Worm (Caenorhabditis elegans): ENCODE data around the gene D1044.7.

Gene D1044.7

ce11 chrIII:5505474-5506022 lies 3.0 kb downstream of the D1044.7 start:
- TF ChIP-seq aptf-3 (GFP tag; IDR thresholded peaks at IDR 0.05) (no peak), zfh-2 (GFP tag; conservative IDR thresholded peaks at IDR 0.05) (peak; percentile 69), somi-1 (GFP tag; optimal IDR thresholded peaks at IDR 0.05) (no peak), mcd-1 (GFP tag; IDR thresholded peaks at IDR 0.05) (0 out of 2 replicates have a peak, but pooled peaks have one; percentile 6), cebp-1 (GFP tag; IDR thresholded peaks at IDR 0.05) (no peak), cebp-1 (tag; optimal IDR thresholded peaks at IDR 0.05) (no peak), ztf-3 (GFP tag; optimal IDR thresholded peaks at IDR 0.05) (no peak), hmg-1.2 (GFP tag; IDR thresholded peaks at IDR 0.05) (0 out of 2 replicates have a peak, but pooled peaks have one; percentile 6), K12H6.12 (tag; optimal IDR thresholded peaks at IDR 0.05) (no peak), akir-1 (GFP tag; optimal IDR thresholded peaks at IDR 0.05) (no peak), T07F8.4 (tag; optimal IDR thresholded peaks at IDR 0.05) (no peak), ceh-40 (GFP tag; IDR thresholded peaks at IDR 0.05) (no peak), Y56A3A.18 (GFP tag; IDR thresholded peaks at IDR 0.05) (no peak), D2030.7 (GFP tag; IDR thresholded peaks at IDR 0.05) (no peak), ceh-100 (GFP tag; IDR thresholded peaks at IDR 0.05) (peak; percentile 26; the same call in 1 of the 2 replicates), Y53G8AR.9 (GFP tag; conservative IDR thresholded peaks at IDR 0.05) (no peak), F37B4.10 (GFP tag; IDR thresholded peaks at IDR 0.05) (no peak)

DNA sequence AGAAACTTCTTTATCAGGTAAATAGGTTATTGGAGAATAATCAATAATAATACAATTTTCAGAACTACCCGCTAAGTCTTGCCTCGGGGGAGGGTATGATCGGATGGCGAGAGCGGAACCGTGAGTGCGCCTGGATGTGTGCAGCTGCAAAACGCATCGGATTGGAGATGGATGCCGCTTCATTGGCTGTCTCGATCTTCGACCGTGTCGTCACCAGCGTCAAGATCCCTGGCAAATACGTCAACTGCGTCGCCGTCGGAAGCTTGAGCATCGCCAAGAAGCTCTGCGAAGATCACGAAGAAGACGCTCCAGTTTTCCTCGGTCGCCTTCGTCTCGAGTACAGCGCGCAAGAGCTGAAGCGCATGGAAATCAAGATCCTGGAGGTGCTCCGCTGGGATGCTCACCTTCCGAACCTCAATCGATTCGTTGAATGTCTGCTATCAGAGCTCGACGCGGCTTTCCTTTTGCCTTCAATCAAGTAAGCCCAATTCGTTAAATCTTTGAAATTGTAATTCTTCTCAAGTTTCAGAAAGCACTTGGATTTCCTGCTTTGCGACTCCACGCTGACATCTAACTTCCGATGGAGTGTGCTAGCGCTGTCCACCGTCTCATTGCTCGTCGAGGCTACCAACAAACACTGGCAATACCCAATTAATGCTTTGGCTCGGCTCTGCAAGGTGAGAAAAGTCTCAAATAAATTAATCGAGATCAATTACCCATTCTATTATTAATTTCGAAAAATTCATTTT lies 3.7 kb downstream of the D1044.7 start:
- TF ChIP-seq chd-7 (tag; optimal IDR thresholded peaks at IDR 0.05) (no peak), xnd-1 (tag; optimal IDR thresholded peaks at IDR 0.05) (no peak), lin-26 (GFP tag; IDR thresholded peaks at IDR 0.05) (peak; percentile 37; the same call in 1 of the 2 replicates), ekl-4 (GFP tag; IDR thresholded peaks at IDR 0.05) (0 out of 2 replicates have a peak, but pooled peaks have one; percentile 14), zfh-2 (GFP tag; conservative IDR thresholded peaks at IDR 0.05) (peak; percentile 88), unc-62 (GFP tag; optimal IDR thresholded peaks at IDR 0.05) (no peak), nfya-2 (GFP tag; IDR thresholded peaks at IDR 0.05) (0 out of 2 replicates have a peak, but pooled peaks have one; percentile 56), egrh-3 (GFP tag; IDR thresholded peaks at IDR 0.05) (peak; percentile 72), mcd-1 (GFP tag; IDR thresholded peaks at IDR 0.05) (0 out of 2 replicates have a peak, but pooled peaks have one; percentile 21)

DNA sequence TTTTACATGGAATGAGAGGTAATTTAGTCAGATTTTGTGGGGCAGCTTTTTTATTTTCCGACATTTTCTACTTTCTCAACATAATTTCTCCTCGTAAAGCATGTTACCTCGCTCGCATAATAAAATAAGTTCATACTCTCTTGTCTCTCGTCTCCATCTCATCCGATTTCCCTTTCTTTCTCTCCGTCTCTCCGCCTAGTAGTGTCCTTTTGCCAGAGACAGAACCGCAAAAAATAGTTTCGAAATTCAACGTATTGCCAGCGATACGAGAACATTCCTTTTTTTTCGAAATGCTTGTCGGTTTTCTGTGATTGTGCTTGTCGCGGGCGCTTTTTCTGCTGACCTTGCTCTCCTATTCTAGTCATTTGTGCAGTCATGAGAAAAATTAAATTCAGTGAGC lies 4.4 kb downstream of the D1044.7 start:
- no peak for TF ChIP-seq nfya-2 (GFP tag; IDR thresholded peaks at IDR 0.05)
- TF ChIP-seq ccch-3 (GFP tag; optimal IDR thresholded peaks at IDR 0.05) = no peak
- TF ChIP-seq let-526 (GFP tag; IDR thresholded peaks at IDR 0.05) = no peak
- TF ChIP-seq zfh-2 (GFP tag; conservative IDR thresholded peaks at IDR 0.05) = no peak
- peak; percentile 23 for TF ChIP-seq lin-40 (tag; optimal IDR thresholded peaks at IDR 0.05)
- TF ChIP-seq snpc-4 (GFP tag; optimal IDR thresholded peaks at IDR 0.05) = no peak
- peak in 1 of 4 experiments; percentile 18 for TF ChIP-seq snpc-4 (tag; optimal IDR thresholded peaks at IDR 0.05)
- TF ChIP-seq nhr-80 (tag; optimal IDR thresholded peaks at IDR 0.05) = peak; percentile 32
- TF ChIP-seq egl-44 (GFP tag; IDR thresholded peaks at IDR 0.05) = 0 out of 2 replicates have a peak, but pooled peaks have one; percentile 16
- no peak for TF ChIP-seq atf-7 (tag; optimal IDR thresholded peaks at IDR 0.05)
- no peak for TF ChIP-seq T07F8.4 (tag; optimal IDR thresholded peaks at IDR 0.05)
- TF ChIP-seq xnd-1 (tag; optimal IDR thresholded peaks at IDR 0.05) = no peak
- no peak for TF ChIP-seq ztf-18 (tag; optimal IDR thresholded peaks at IDR 0.05)
- peak; percentile 91 for TF ChIP-seq ama-1 (optimal IDR thresholded peaks at IDR 0.05)
- TF ChIP-seq ama-1 (GFP tag; optimal IDR thresholded peaks at IDR 0.05) = peak in 1 of 2 experiments; percentile 16
- no peak for TF ChIP-seq F33H1.4 (GFP tag; IDR thresholded peaks at IDR 0.05)
- peak; percentile 8 for TF ChIP-seq F23B12.7 (tag; optimal IDR thresholded peaks at IDR 0.05; ENCODE audit: insufficient read depth)
- no peak for TF ChIP-seq ceh-79 (tag; optimal IDR thresholded peaks at IDR 0.05)
- no peak for TF ChIP-seq attf-5 (GFP tag; optimal IDR thresholded peaks at IDR 0.05)
- peak; percentile 15 for TF ChIP-seq unc-62 (GFP tag; optimal IDR thresholded peaks at IDR 0.05)
- TF ChIP-seq nhr-90 (tag; optimal IDR thresholded peaks at IDR 0.05) = no peak
- TF ChIP-seq nhr-179 (tag; optimal IDR thresholded peaks at IDR 0.05) = no peak
- TF ChIP-seq snpc-3.4 (tag; optimal IDR thresholded peaks at IDR 0.05) = no peak
- no peak for TF ChIP-seq attf-3 (GFP tag; conservative IDR thresholded peaks at IDR 0.05)
- TF ChIP-seq ztf-3 (GFP tag; optimal IDR thresholded peaks at IDR 0.05) = no peak
- no peak for TF ChIP-seq lin-35 (GFP tag; optimal IDR thresholded peaks at IDR 0.05)
